Fruit fly (Drosophila melanogaster): ENCODE data around the gene CG6230.

dm6 chr2L:11119966-11120517, at the start of gene CG6230:
- no peak for TF ChIP-seq pan (optimal IDR thresholded peaks at IDR 0.05)
- TF ChIP-seq GATAd (GFP tag; optimal IDR thresholded peaks at IDR 0.05), result no peak
- no peak for TF ChIP-seq fru (GFP tag; optimal IDR thresholded peaks at IDR 0.05)
- TF ChIP-seq h (GFP tag; optimal IDR thresholded peaks at IDR 0.05), result no peak
- TF ChIP-seq Rel (GFP tag; optimal IDR thresholded peaks at IDR 0.05), result no peak
- no peak for TF ChIP-seq Rel (tag; optimal IDR thresholded peaks at IDR 0.05)
- no peak for TF ChIP-seq OdsH (GFP tag; optimal IDR thresholded peaks at IDR 0.05)
- TF ChIP-seq CrebA (GFP tag; optimal IDR thresholded peaks at IDR 0.05; ENCODE audit: borderline replicate concordance), result no peak
- no peak for TF ChIP-seq foxo (GFP tag; optimal IDR thresholded peaks at IDR 0.05)
